Fruit fly (Drosophila melanogaster): Measurements from ENCODE around the gene CG17751.

CG17751 gene

dm6 chr3R:19627792-19628522 lies 20.9 kb downstream of the CG17751 start (continued):
- no peak for TF ChIP-seq ham (GFP tag; IDR thresholded peaks at IDR 0.05)
- TF ChIP-seq Fer1 (GFP tag; optimal IDR thresholded peaks at IDR 0.05) = peak; percentile 61
- peak; percentile 27 for TF ChIP-seq trem (tag; optimal IDR thresholded peaks at IDR 0.05)
- peak; percentile 52 for TF ChIP-seq Asciz (GFP tag; optimal IDR thresholded peaks at IDR 0.05)
- peak; percentile 40; the same call in 2 of the 3 replicates for TF ChIP-seq tgo (GFP tag; IDR thresholded peaks at IDR 0.05)
- TF ChIP-seq CG8924 (tag; optimal IDR thresholded peaks at IDR 0.05) = peak; percentile 71
- TF ChIP-seq CG15514 (GFP tag; optimal IDR thresholded peaks at IDR 0.05) = peak; percentile 40
- peak; percentile 65 for TF ChIP-seq CG3281 (GFP tag; optimal IDR thresholded peaks at IDR 0.05)
- TF ChIP-seq CG5180 (GFP tag; optimal IDR thresholded peaks at IDR 0.05) = peak; percentile 32
- peak; percentile 14 for TF ChIP-seq org-1 (GFP tag; optimal IDR thresholded peaks at IDR 0.05)
- peak; percentile 45 for TF ChIP-seq Deaf1 (tag; optimal IDR thresholded peaks at IDR 0.05)
- peak; percentile 81 for TF ChIP-seq CG11504 (tag; optimal IDR thresholded peaks at IDR 0.05)
- TF ChIP-seq CG34376 (GFP tag; optimal IDR thresholded peaks at IDR 0.05) = no peak
- TF ChIP-seq CG17361 (GFP tag; IDR thresholded peaks at IDR 0.05) = peak; percentile 87
- no peak for TF ChIP-seq sc (optimal IDR thresholded peaks at IDR 0.05)
- TF ChIP-seq sc (GFP tag; optimal IDR thresholded peaks at IDR 0.05) = no peak
- 0 out of 2 replicates have a peak, but pooled peaks have one; percentile 21 for TF ChIP-seq CG7372 (GFP tag; IDR thresholded peaks at IDR 0.05)
- peak; percentile 63 for TF ChIP-seq CG10979 (tag; optimal IDR thresholded peaks at IDR 0.05)
- TF ChIP-seq gcm (GFP tag; optimal IDR thresholded peaks at IDR 0.05) = no peak
- TF ChIP-seq nerfin-1 (tag; optimal IDR thresholded peaks at IDR 0.05) = peak; percentile 44
- peak; percentile 72 for TF ChIP-seq CG18262 (tag; optimal IDR thresholded peaks at IDR 0.05)
- peak; percentile 37 for TF ChIP-seq nau (GFP tag; optimal IDR thresholded peaks at IDR 0.05)
- no peak for TF ChIP-seq gce (GFP tag; IDR thresholded peaks at IDR 0.05)
- peak; percentile 58 for TF ChIP-seq CG10147 (GFP tag; optimal IDR thresholded peaks at IDR 0.05)
- TF ChIP-seq CG6765 (GFP tag; optimal IDR thresholded peaks at IDR 0.05) = peak; percentile 29
- peak; percentile 73 for TF ChIP-seq Sox100B (GFP tag; optimal IDR thresholded peaks at IDR 0.05)
- TF ChIP-seq pb (GFP tag; optimal IDR thresholded peaks at IDR 0.05) = no peak
- TF ChIP-seq CG5245 (GFP tag; optimal IDR thresholded peaks at IDR 0.05) = peak; percentile 5
- peak; percentile 54 for TF ChIP-seq Max (GFP tag; optimal IDR thresholded peaks at IDR 0.05)
- peak; percentile 34 for TF ChIP-seq CG12071 (GFP tag; optimal IDR thresholded peaks at IDR 0.05)
- TF ChIP-seq CG1832 (GFP tag; optimal IDR thresholded peaks at IDR 0.05) = peak; percentile 29
- TF ChIP-seq CG10274 (GFP tag; optimal IDR thresholded peaks at IDR 0.05) = peak; percentile 61
- peak; percentile 32 for TF ChIP-seq grau (tag; optimal IDR thresholded peaks at IDR 0.05)
- peak; percentile 76 for TF ChIP-seq CG7839 (tag; optimal IDR thresholded peaks at IDR 0.05)
- TF ChIP-seq sob (GFP tag; IDR thresholded peaks at IDR 0.05) = peak; percentile 35; the same call in 1 of the 2 replicates
- TF ChIP-seq CG2678 (tag; optimal IDR thresholded peaks at IDR 0.05) = peak; percentile 77
- no peak for TF ChIP-seq prd (optimal IDR thresholded peaks at IDR 0.05)
- peak; percentile 35; the same call in 2 of the 3 replicates for TF ChIP-seq prd (GFP tag; IDR thresholded peaks at IDR 0.05)
- peak in 1 of 2 experiments; percentile 53 for TF ChIP-seq tll (GFP tag; optimal IDR thresholded peaks at IDR 0.05)
- peak; percentile 69 for TF ChIP-seq CG18599 (GFP tag; optimal IDR thresholded peaks at IDR 0.05)
- peak; percentile 54; the same call in 1 of the 2 replicates for TF ChIP-seq CG32532 (GFP tag; IDR thresholded peaks at IDR 0.05)
- no peak for TF ChIP-seq sna (GFP tag; IDR thresholded peaks at IDR 0.05; ENCODE audit: partially characterized antibody)
- peak in 1 of 2 experiments; percentile 5 for TF ChIP-seq Hr51 (GFP tag; optimal IDR thresholded peaks at IDR 0.05)
- peak; percentile 36 for TF ChIP-seq CG4424 (GFP tag; optimal IDR thresholded peaks at IDR 0.05)
- TF ChIP-seq hkb (optimal IDR thresholded peaks at IDR 0.05) = no peak
- peak; percentile 42; the same call in 1 of the 2 replicates for TF ChIP-seq hkb (GFP tag; IDR thresholded peaks at IDR 0.05)
- peak; percentile 3 for TF ChIP-seq TFAM (GFP tag; optimal IDR thresholded peaks at IDR 0.05)
- TF ChIP-seq CG15269 (tag; optimal IDR thresholded peaks at IDR 0.05) = peak; percentile 4
